Worm (Caenorhabditis elegans) whole organism, L3 larva: ENCODE measurements around the gene T21D12.11.

Experiments
- ama-1 ChIP-seq: fragments of 150-350 bp; optimal IDR thresholded peaks from 2 replicates; lab custom pipeline; 2018
- ceh-82 ChIP-seq: fragments of 150-350 bp; optimal IDR thresholded peaks from 2 replicates; lab custom pipeline; 2014; ENCODE audit warnings: missing biosample characterization, missing genetic modification characterization
- nhr-11 ChIP-seq: fragments of 150-350 bp; optimal IDR thresholded peaks from 2 replicates; lab custom pipeline; 2014; ENCODE audit warnings: missing biosample characterization, missing genetic modification characterization
- nhr-25 ChIP-seq: sonication (generic microtip); optimal IDR thresholded peaks from 2 replicates; lab custom pipeline; 2017; ENCODE audit warnings: missing biosample characterization, missing genetic modification characterization
- pqm-1 ChIP-seq: fragments of 150-350 bp; optimal IDR thresholded peaks from 2 replicates; lab custom pipeline; 2017; ENCODE audit warnings: missing biosample characterization, missing genetic modification characterization, inconsistent platforms
- snpc-4 ChIP-seq: fragments of 150-350 bp; optimal IDR thresholded peaks from 2 replicates; lab custom pipeline; 2014; ENCODE audit warnings: missing biosample characterization, missing genetic modification characterization

ce11 chrIV:274185-274584 lies 5.0 kb downstream of the T21D12.11 start, which contains the start of gene sma-10:
- TF ChIP-seq ceh-82 (tag; lab: Kevin White, UChicago) (no peak), snpc-4 (no peak), ama-1 (lab: Kevin White, UChicago) (no peak), nhr-11 (no peak), nhr-25 (tag; lab: Kevin White, UChicago) (no peak), pqm-1 (peak; percentile 98)
